Worm (Caenorhabditis elegans) whole organism, L1 larva: ENCODE results near the gene R144.12.

Experiments used
- ces-1 ChIP-seq: fragments of 150-350 bp; optimal IDR thresholded peaks from 2 replicates; lab custom pipeline; 2014; ENCODE audit warnings: missing biosample characterization, missing genetic modification reagents, missing genetic modification characterization
- dpl-1 ChIP-seq, 3 experiments: fragments of 150-350 bp in 2 of 3; sonication (generic microtip) in 1 of 3; optimal IDR thresholded peaks; 2 replicates each; lab custom pipeline; 2014 to 2017; ENCODE audit warnings: missing biosample characterization in 3 of 3, missing genetic modification characterization in 3 of 3, missing genetic modification reagents in 3 of 3
- egl-27 ChIP-seq, 2 experiments: fragments of 150-350 bp in 1 of 2; sonication (generic microtip); optimal IDR thresholded peaks; 3 replicates each; lab custom pipeline; 2017 to 2018; ENCODE audit warnings: missing biosample characterization in 2 of 2, missing genetic modification characterization in 2 of 2, missing genetic modification reagents in 2 of 2
- elt-2 ChIP-seq: sonication (generic microtip); optimal IDR thresholded peaks from 2 replicates; lab custom pipeline; 2016; ENCODE audit warnings: missing genetic modification characterization, mild to moderate bottlenecking, inconsistent platforms, missing compliant biosample characterization, missing genetic modification reagents
- nhr-76 ChIP-seq: sonication (generic microtip); optimal IDR thresholded peaks from 2 replicates; lab custom pipeline; 2017; ENCODE audit warnings: missing biosample characterization, missing genetic modification characterization
- unc-130 ChIP-seq: fragments of 150-350 bp; optimal IDR thresholded peaks from 2 replicates; lab custom pipeline; 2017; ENCODE audit warnings: missing biosample characterization, missing genetic modification characterization, inconsistent platforms
- ztf-4 ChIP-seq: fragments of 150-350 bp; optimal IDR thresholded peaks from 2 replicates; lab custom pipeline; 2014; ENCODE audit warnings: missing biosample characterization, missing genetic modification characterization

DNA sequence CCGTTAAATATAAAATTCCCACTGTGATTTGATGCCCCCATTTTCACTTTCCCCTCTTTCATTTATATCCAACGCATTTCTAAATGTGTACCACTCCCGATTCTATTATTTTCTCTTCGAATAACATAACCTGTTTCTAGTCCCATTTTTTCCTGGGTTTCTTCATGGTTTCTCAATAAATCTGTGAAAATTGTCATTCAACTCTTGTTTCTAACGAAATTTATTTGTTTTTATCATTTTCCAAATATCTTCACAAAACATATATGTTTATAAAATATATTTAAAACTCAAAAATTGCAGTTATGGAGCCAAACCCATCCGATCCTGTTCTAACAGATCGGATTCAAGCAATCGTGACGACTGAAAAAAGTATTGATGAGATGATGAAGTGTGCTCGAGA lies 14.1 kb upstream of the R144.12 start, which contains the start of gene mdt-11:
- TF ChIP-seq ztf-4 (no peak), dpl-1 (GFP tag; optimal IDR thresholded peaks at IDR 0.05; lab: Kevin White, UChicago) (no peak), elt-2 (tag; lab: Kevin White, UChicago) (no peak), egl-27 (tag; optimal IDR thresholded peaks at IDR 0.05; lab: Kevin White, UChicago) (no peak), unc-130 (no peak), nhr-76 (no peak), ces-1 (no peak)
